Worm (Caenorhabditis elegans): ENCODE measurements around the gene rig-4.
"Not testable (repeated sequence)": the region's sequence is repeated elsewhere in the genome, so short reads cannot be mapped to it uniquely, and the experiment has no call there.

ce11 chrIV:8015726-8016312 lies 11.9 kb upstream of the rig-4 start, which contains the start of gene C26B2.7:
- not testable (repeated sequence) for TF ChIP-seq dpl-1 (GFP tag; optimal IDR thresholded peaks at IDR 0.05); pha-4 (tag; optimal IDR thresholded peaks at IDR 0.05); zim-3 (tag; optimal IDR thresholded peaks at IDR 0.05); ets-4 (GFP tag; optimal IDR thresholded peaks at IDR 0.05); dpff-1 (tag; optimal IDR thresholded peaks at IDR 0.05); snpc-1.3 (tag; optimal IDR thresholded peaks at IDR 0.05; ENCODE audit: insufficient read depth); lsy-27 (tag; optimal IDR thresholded peaks at IDR 0.05; ENCODE audit: borderline replicate concordance, insufficient read depth)
- peak; percentile 60 for TF ChIP-seq K12H6.12 (tag; optimal IDR thresholded peaks at IDR 0.05)
- TF ChIP-seq hsf-1 (GFP tag; IDR thresholded peaks at IDR 0.05) = peak; percentile 77
- TF ChIP-seq egrh-3 (GFP tag; IDR thresholded peaks at IDR 0.05) = peak; percentile 81
- peak; percentile 62; the same call in 1 of the 2 replicates for TF ChIP-seq pbrm-1 (GFP tag; IDR thresholded peaks at IDR 0.05)
- TF ChIP-seq hrde-1 (tag; optimal IDR thresholded peaks at IDR 0.05; ENCODE audit: borderline replicate concordance) = peak; percentile 9
- TF ChIP-seq lin-26 (GFP tag; IDR thresholded peaks at IDR 0.05) = peak; percentile 63
- peak; percentile 8 for TF ChIP-seq him-1 (tag; optimal IDR thresholded peaks at IDR 0.05)
